Worm (Caenorhabditis elegans): ENCODE data around the gene F54F11.1.

DNA sequence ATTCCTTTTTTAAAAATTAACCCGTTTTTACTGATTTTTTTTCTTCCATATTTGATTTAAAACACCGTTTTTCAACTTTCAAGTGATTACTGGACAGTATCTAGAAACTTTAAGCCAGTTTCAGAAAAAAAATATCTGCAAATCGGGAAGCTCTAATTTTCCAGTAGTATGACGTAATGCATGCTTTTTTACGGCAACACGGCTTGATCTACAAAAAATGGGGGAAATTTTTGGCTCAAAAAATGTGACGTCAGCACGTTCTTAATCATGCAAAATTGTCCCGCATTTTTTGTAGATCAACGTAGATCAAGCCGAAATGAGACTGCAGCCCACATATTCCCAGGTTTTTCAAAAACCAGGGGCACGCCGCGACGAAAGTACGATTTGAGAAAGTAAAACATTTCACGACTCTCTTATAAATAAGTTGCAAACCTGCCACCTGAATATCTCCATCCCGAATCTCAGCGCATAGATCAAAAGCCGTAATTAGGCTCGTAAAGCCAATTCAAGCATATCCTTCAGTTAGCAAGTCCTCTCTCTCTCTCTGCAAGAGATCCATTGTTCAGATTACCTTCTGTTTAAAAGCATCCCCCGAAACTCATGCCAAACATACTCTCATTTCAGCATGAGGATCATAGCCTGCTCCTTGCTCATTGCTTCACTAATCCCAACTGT, 21.8 kb upstream of the F54F11.1 start, which contains the start of gene E01G4.6:
- TF ChIP-seq sptf-1 (tag; optimal IDR thresholded peaks at IDR 0.05), result no peak
- no peak for TF ChIP-seq elt-2 (tag; optimal IDR thresholded peaks at IDR 0.05)
- no peak for TF ChIP-seq aha-1 (tag; optimal IDR thresholded peaks at IDR 0.05)
- TF ChIP-seq ama-1 (optimal IDR thresholded peaks at IDR 0.05), result no peak
- TF ChIP-seq xbp-1 (tag; optimal IDR thresholded peaks at IDR 0.05), result no peak
- no peak for TF ChIP-seq C34B4.2 (tag; optimal IDR thresholded peaks at IDR 0.05)
- TF ChIP-seq lin-15B (tag; optimal IDR thresholded peaks at IDR 0.05), result no peak
- no peak for TF ChIP-seq alr-1 (tag; optimal IDR thresholded peaks at IDR 0.05; ENCODE audit: borderline replicate concordance)
- TF ChIP-seq ztf-4 (tag; optimal IDR thresholded peaks at IDR 0.05), result no peak
- TF ChIP-seq snpc-4 (tag; optimal IDR thresholded peaks at IDR 0.05), result no peak
- no peak for TF ChIP-seq nhr-77 (tag; optimal IDR thresholded peaks at IDR 0.05)
- no peak for TF ChIP-seq ztf-11 (tag; optimal IDR thresholded peaks at IDR 0.05)
